Worm (Caenorhabditis elegans) whole organism, young adult: ENCODE results near the gene C52E4.12.

ENCODE experiments used
- B0336.3 ChIP-seq: fragments of 200-800 bp; sonication (Bioruptor generic); IDR thresholded peaks from 2 replicates; pipeline ENCODE4 v1.3.6; 2022; ENCODE audit warnings: missing genetic modification characterization, missing compliant biosample characterization
- F10E7.11 ChIP-seq: sonication (generic microtip); optimal IDR thresholded peaks from 2 replicates; lab custom pipeline; 2017; ENCODE audit warnings: mild to moderate bottlenecking, missing genetic modification characterization, moderate library complexity, missing compliant biosample characterization
- F22D6.2 ChIP-seq: sonication (generic microtip); optimal IDR thresholded peaks from 2 replicates; lab custom pipeline; 2016; ENCODE audit warnings: mild to moderate bottlenecking, missing genetic modification characterization, missing compliant biosample characterization
- F33H1.4 ChIP-seq: fragments of 200-800 bp; sonication (Bioruptor generic); IDR thresholded peaks from 2 replicates; pipeline ENCODE4 v1.3.6; 2022; ENCODE audit warnings: missing genetic modification reagents, missing genetic modification characterization, missing compliant biosample characterization
- F37B4.10 ChIP-seq: fragments of 200-800 bp; sonication (Bioruptor generic); IDR thresholded peaks from 2 replicates; pipeline ENCODE4 v1.3.6; 2022; ENCODE audit warnings: missing genetic modification characterization, missing compliant biosample characterization
- K12H6.12 ChIP-seq: fragments of 200-800 bp; sonication (Bioruptor generic); optimal IDR thresholded peaks from 2 replicates; lab custom pipeline; 2018; ENCODE audit warnings: mild to moderate bottlenecking, missing genetic modification characterization, missing compliant biosample characterization
- Y53G8AR.9 ChIP-seq: fragments of 200-800 bp; sonication (Bioruptor generic); conservative IDR thresholded peaks from 2 replicates; pipeline ENCODE4 v1.3.6; 2022; ENCODE audit warnings: missing genetic modification reagents, missing genetic modification characterization, missing compliant biosample characterization
- ama-1 ChIP-seq, 3 experiments: fragments of 150-350 bp in 1 of 3; sonication (generic microtip) in 2 of 3; optimal IDR thresholded peaks; 2 replicates each; lab custom pipeline; 2014 to 2018; ENCODE audit warnings: missing biosample characterization in 2 of 3, missing genetic modification characterization in 2 of 3, missing genetic modification reagents in 2 of 3
- attf-3 ChIP-seq: fragments of 200-800 bp; sonication (Bioruptor generic); conservative IDR thresholded peaks from 2 replicates; pipeline ENCODE4 v1.3.6; 2022; ENCODE audit warnings: missing genetic modification reagents, missing genetic modification characterization, missing compliant biosample characterization
- attf-5 ChIP-seq: fragments of 200-800 bp; sonication (Bioruptor generic); optimal IDR thresholded peaks from 2 replicates; lab custom pipeline; 2018; ENCODE audit warnings: mild to moderate bottlenecking, missing genetic modification characterization, missing compliant biosample characterization
- bed-1 ChIP-seq: fragments of 200-800 bp; sonication (Bioruptor generic); IDR thresholded peaks from 2 replicates; pipeline ENCODE4 v1.3.6; 2022; ENCODE audit warnings: missing genetic modification reagents, missing genetic modification characterization, missing compliant biosample characterization
- bed-2 ChIP-seq: fragments of 200-800 bp; sonication (Bioruptor generic); IDR thresholded peaks from 2 replicates; pipeline ENCODE4 v1.3.6; 2022; ENCODE audit warnings: missing genetic modification reagents, missing genetic modification characterization, missing compliant biosample characterization
- cebp-1 ChIP-seq, 2 experiments: fragments of 200-800 bp in 1 of 2; sonication (Bioruptor generic) in 1 of 2; sonication (generic microtip) in 1 of 2; IDR thresholded peaks in 1 of 2; optimal IDR thresholded peaks in 1 of 2; 2 replicates each; pipeline versions ENCODE4 v1.3.6 to Lab custom; 2017 to 2022; ENCODE audit warnings: missing compliant biosample characterization in 2 of 2, missing genetic modification characterization in 2 of 2, mild to moderate bottlenecking in 1 of 2, missing genetic modification reagents in 1 of 2, moderate library complexity in 1 of 2
- cebp-2 ChIP-seq: fragments of 200-800 bp; sonication (Bioruptor generic); IDR thresholded peaks from 2 replicates; pipeline ENCODE4 v1.3.6; 2022; ENCODE audit warnings: missing genetic modification characterization, missing compliant biosample characterization
- ceh-100 ChIP-seq: fragments of 200-800 bp; sonication (Bioruptor generic); IDR thresholded peaks from 2 replicates; pipeline ENCODE4 v1.3.6; 2022; ENCODE audit warnings: missing genetic modification reagents, missing genetic modification characterization, missing compliant biosample characterization
- ceh-79 ChIP-seq: sonication (generic microtip); optimal IDR thresholded peaks from 2 replicates; lab custom pipeline; 2017; ENCODE audit warnings: mild to moderate bottlenecking, missing genetic modification characterization, missing compliant biosample characterization
- dox-1 ChIP-seq: fragments of 200-800 bp; sonication (Bioruptor generic); IDR thresholded peaks from 2 replicates; pipeline ENCODE4 v1.3.6; 2022; ENCODE audit warnings: missing genetic modification reagents, missing genetic modification characterization, missing compliant biosample characterization
- efl-1 ChIP-seq: fragments of 150-350 bp; optimal IDR thresholded peaks from 2 replicates; lab custom pipeline; 2014; ENCODE audit warnings: missing biosample characterization, missing genetic modification reagents, missing genetic modification characterization
- egl-18 ChIP-seq: fragments of 200-800 bp; sonication (Bioruptor generic); IDR thresholded peaks from 2 replicates; pipeline ENCODE4 v1.3.6; 2022; ENCODE audit warnings: missing genetic modification reagents, missing genetic modification characterization, missing compliant biosample characterization
- egl-44 ChIP-seq: fragments of 200-800 bp; sonication (Bioruptor generic); IDR thresholded peaks from 2 replicates; pipeline ENCODE4 v1.3.6; 2022; ENCODE audit warnings: missing genetic modification reagents, missing genetic modification characterization, missing compliant biosample characterization
- egrh-3 ChIP-seq: fragments of 200-800 bp; sonication (Bioruptor generic); IDR thresholded peaks from 2 replicates; pipeline ENCODE4 v1.3.6; 2022; ENCODE audit warnings: missing genetic modification reagents, missing genetic modification characterization, missing compliant biosample characterization
- ekl-4 ChIP-seq: fragments of 200-800 bp; sonication (Bioruptor generic); IDR thresholded peaks from 2 replicates; pipeline ENCODE4 v1.3.6; 2022; ENCODE audit warnings: missing genetic modification reagents, missing genetic modification characterization, missing compliant biosample characterization
- hmg-1.2 ChIP-seq: fragments of 200-800 bp; sonication (Bioruptor generic); IDR thresholded peaks from 2 replicates; pipeline ENCODE4 v1.3.6; 2022; ENCODE audit warnings: missing genetic modification reagents, missing genetic modification characterization, missing compliant biosample characterization
- hmg-20 ChIP-seq: fragments of 200-800 bp; sonication (Bioruptor generic); IDR thresholded peaks from 2 replicates; pipeline ENCODE4 v1.3.6; 2022; ENCODE audit warnings: missing genetic modification reagents, missing genetic modification characterization, missing compliant biosample characterization
- hrde-1 ChIP-seq: sonication (generic microtip); optimal IDR thresholded peaks from 2 replicates; lab custom pipeline; 2016; ENCODE audit warnings: missing genetic modification characterization, mild to moderate bottlenecking, missing compliant biosample characterization, moderate library complexity, missing genotype, missing genetic modification reagents, borderline replicate concordance
- lag-1 ChIP-seq: fragments of 200-800 bp; sonication (Bioruptor generic); IDR thresholded peaks from 2 replicates; pipeline ENCODE4 v1.3.6; 2022; ENCODE audit warnings: missing genetic modification reagents, missing genetic modification characterization, missing compliant biosample characterization
- let-526 ChIP-seq: fragments of 200-800 bp; sonication (Bioruptor generic); IDR thresholded peaks from 2 replicates; pipeline ENCODE4 v1.3.6; 2022; ENCODE audit warnings: missing genetic modification reagents, missing genetic modification characterization, missing compliant biosample characterization
- lin-26 ChIP-seq: fragments of 200-800 bp; sonication (Bioruptor generic); IDR thresholded peaks from 2 replicates; pipeline ENCODE4 v1.3.6; 2022; ENCODE audit warnings: missing genetic modification reagents, missing genetic modification characterization, missing compliant biosample characterization
- lin-35 ChIP-seq, 3 experiments: fragments of 150-350 bp in 2 of 3; sonication (generic microtip) in 1 of 3; optimal IDR thresholded peaks; 2 replicates each; lab custom pipeline; 2014 to 2018; ENCODE audit warnings: missing biosample characterization in 3 of 3, missing genetic modification characterization in 3 of 3, missing genetic modification reagents in 3 of 3
- lin-54 ChIP-seq: fragments of 200-800 bp; sonication (Bioruptor generic); optimal IDR thresholded peaks from 2 replicates; lab custom pipeline; 2018; ENCODE audit warnings: mild to moderate bottlenecking, missing genetic modification characterization, missing compliant biosample characterization
- lir-1 ChIP-seq: fragments of 200-800 bp; sonication (Bioruptor generic); conservative IDR thresholded peaks from 2 replicates; pipeline ENCODE4 v1.3.6; 2022; ENCODE audit warnings: missing genetic modification reagents, missing genetic modification characterization, missing compliant biosample characterization
- lsy-27 ChIP-seq: sonication (generic microtip); optimal IDR thresholded peaks from 2 replicates; lab custom pipeline; 2017; ENCODE audit warnings: missing genetic modification characterization, mild to moderate bottlenecking, missing compliant biosample characterization, antibody characterized with exemption, missing genotype, borderline replicate concordance; ENCODE audit not compliant: insufficient read depth
- madf-10 ChIP-seq: sonication (generic microtip); optimal IDR thresholded peaks from 2 replicates; lab custom pipeline; 2016; ENCODE audit warnings: mild to moderate bottlenecking, missing genetic modification characterization, missing compliant biosample characterization
- madf-8 ChIP-seq: fragments of 200-800 bp; sonication (Bioruptor generic); conservative IDR thresholded peaks from 2 replicates; pipeline ENCODE4 v1.3.6; 2022; ENCODE audit warnings: missing genetic modification reagents, missing genetic modification characterization, missing compliant biosample characterization
- mxl-1 ChIP-seq: sonication (generic microtip); optimal IDR thresholded peaks from 2 replicates; lab custom pipeline; 2016; ENCODE audit warnings: missing genetic modification characterization, missing compliant biosample characterization
- nfya-2 ChIP-seq: fragments of 200-800 bp; sonication (Bioruptor generic); IDR thresholded peaks from 2 replicates; pipeline ENCODE4 v1.3.6; 2022; ENCODE audit warnings: missing genetic modification reagents, missing genetic modification characterization, missing compliant biosample characterization
- nhr-80 ChIP-seq: sonication (generic microtip); optimal IDR thresholded peaks from 2 replicates; lab custom pipeline; 2016; ENCODE audit warnings: missing genetic modification characterization, missing compliant biosample characterization
- rpc-1 ChIP-seq, 2 experiments: fragments of 150-350 bp in 1 of 2; sonication (generic microtip) in 1 of 2; optimal IDR thresholded peaks; 2 replicates each; lab custom pipeline; 2014 to 2018; ENCODE audit warnings: missing biosample characterization in 1 of 2, missing genetic modification characterization in 1 of 2, missing genetic modification reagents in 1 of 2, missing genotype in 1 of 2
- sdz-38 ChIP-seq: sonication (generic microtip); optimal IDR thresholded peaks from 2 replicates; lab custom pipeline; 2016; ENCODE audit warnings: missing genotype, missing genetic modification characterization, missing compliant biosample characterization
- snpc-1.1 ChIP-seq: sonication (generic microtip); optimal IDR thresholded peaks from 2 replicates; lab custom pipeline; 2017; ENCODE audit warnings: missing genetic modification characterization, mild to moderate bottlenecking, missing compliant biosample characterization, antibody characterized with exemption, moderate library complexity, missing genotype, missing genetic modification reagents; ENCODE audit not compliant: insufficient read depth
- tlf-1 ChIP-seq: fragments of 200-800 bp; sonication (Bioruptor generic); optimal IDR thresholded peaks from 2 replicates; lab custom pipeline; 2018; ENCODE audit warnings: mild to moderate bottlenecking, missing genetic modification characterization, missing compliant biosample characterization
- unc-62 ChIP-seq: fragments of 150-350 bp; optimal IDR thresholded peaks from 2 replicates; lab custom pipeline; 2014; ENCODE audit warnings: missing biosample characterization, missing genetic modification reagents, missing genetic modification characterization
- xnd-1 ChIP-seq: sonication (generic microtip); optimal IDR thresholded peaks from 2 replicates; lab custom pipeline; 2016; ENCODE audit warnings: missing genotype, missing genetic modification reagents, missing genetic modification characterization, missing compliant biosample characterization
- zfh-2 ChIP-seq: fragments of 200-800 bp; sonication (Bioruptor generic); conservative IDR thresholded peaks from 2 replicates; pipeline ENCODE4 v1.3.6; 2022; ENCODE audit warnings: missing genetic modification reagents, missing genetic modification characterization, missing compliant biosample characterization
- zim-3 ChIP-seq: sonication (generic microtip); optimal IDR thresholded peaks from 2 replicates; lab custom pipeline; 2017; ENCODE audit warnings: mild to moderate bottlenecking, missing genetic modification characterization, moderate library complexity, missing compliant biosample characterization
- ztf-18 ChIP-seq: sonication (generic microtip); optimal IDR thresholded peaks from 2 replicates; lab custom pipeline; 2016; ENCODE audit warnings: missing genotype, mild to moderate bottlenecking, missing genetic modification characterization, missing compliant biosample characterization
- ztf-22 ChIP-seq: fragments of 200-800 bp; sonication (Bioruptor generic); optimal IDR thresholded peaks from 2 replicates; lab custom pipeline; 2018; ENCODE audit warnings: mild to moderate bottlenecking, missing genetic modification characterization, moderate library complexity, missing compliant biosample characterization
- ztf-28 ChIP-seq: fragments of 200-800 bp; sonication (Bioruptor generic); IDR thresholded peaks from 2 replicates; pipeline ENCODE4 v1.3.6; 2022; ENCODE audit warnings: missing genetic modification reagents, missing genetic modification characterization, missing compliant biosample characterization

C52E4.12 gene

DNA sequence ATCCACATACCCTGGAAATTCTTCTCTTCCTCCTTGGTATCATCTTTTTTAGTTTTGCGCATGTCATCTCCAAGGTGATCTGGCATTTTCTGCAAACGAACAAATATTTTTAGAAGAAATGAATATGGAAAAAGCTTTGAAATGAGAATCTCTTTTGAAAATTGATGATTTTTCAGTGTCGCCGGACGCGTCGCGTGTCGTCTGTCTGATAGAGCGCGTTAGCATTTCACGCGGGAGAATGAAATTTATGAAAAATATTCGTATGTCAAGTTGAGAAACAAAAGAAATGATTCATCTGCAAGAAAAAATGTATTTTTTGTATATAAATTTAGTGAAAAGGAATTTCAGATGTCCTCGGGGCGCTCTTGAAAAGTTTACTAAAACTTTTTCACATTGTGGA, 13.7 kb upstream of the C52E4.12 start, which contains the start of gene rpt-1 (continued):
- TF ChIP-seq ekl-4 (GFP tag; lab: Robert Waterston, UW) (no peak), nfya-2 (no peak), egl-18 (no peak), zim-3 (tag; lab: Kevin White, UChicago) (no peak), ama-1 (optimal IDR thresholded peaks at IDR 0.05; lab: Kevin White, UChicago) (no peak), ama-1 (GFP tag; optimal IDR thresholded peaks at IDR 0.05; lab: Kevin White, UChicago) (no peak), B0336.3 (GFP tag; lab: Robert Waterston, UW) (no peak), hrde-1 (tag; lab: Kevin White, UChicago) (no peak), lsy-27 (tag; lab: Kevin White, UChicago) (no peak), egl-44 (no peak), madf-10 (tag; lab: Kevin White, UChicago) (no peak), lin-54 (GFP tag; lab: Kevin White, UChicago) (peak; percentile 68), hmg-20 (GFP tag; lab: Robert Waterston, UW) (no peak), ceh-100 (GFP tag; lab: Robert Waterston, UW) (peak; percentile 68), bed-1 (GFP tag; lab: Robert Waterston, UW) (no peak), ztf-22 (GFP tag; lab: Kevin White, UChicago) (no peak), lin-35 (GFP tag; optimal IDR thresholded peaks at IDR 0.05; lab: Kevin White, UChicago) (peak in 1 of 3 experiments; percentile 62), efl-1 (GFP tag; lab: Kevin White, UChicago) (peak; percentile 68), Y53G8AR.9 (no peak), mxl-1 (tag; lab: Kevin White, UChicago) (no peak), lin-26 (GFP tag; lab: Robert Waterston, UW) (no peak), cebp-1 (GFP tag; IDR thresholded peaks at IDR 0.05; lab: Robert Waterston, UW) (no peak), cebp-1 (tag; optimal IDR thresholded peaks at IDR 0.05; lab: Kevin White, UChicago) (peak; percentile 31), egrh-3 (GFP tag; lab: Robert Waterston, UW) (no peak), let-526 (GFP tag; lab: Robert Waterston, UW) (no peak), nhr-80 (tag; lab: Kevin White, UChicago) (peak; percentile 9), unc-62 (no peak), snpc-1.1 (peak; percentile 50), xnd-1 (no peak), bed-2 (GFP tag; lab: Robert Waterston, UW) (no peak), tlf-1 (GFP tag; lab: Kevin White, UChicago) (no peak), F37B4.10 (no peak), F22D6.2 (tag; lab: Kevin White, UChicago) (no peak), cebp-2 (GFP tag; lab: Robert Waterston, UW) (no peak), lir-1 (no peak), hmg-1.2 (GFP tag; lab: Robert Waterston, UW) (no peak), attf-5 (peak; percentile 66), rpc-1 (optimal IDR thresholded peaks at IDR 0.05; lab: Kevin White, UChicago) (no peak), rpc-1 (tag; optimal IDR thresholded peaks at IDR 0.05; lab: Kevin White, UChicago) (no peak), lag-1 (GFP tag; lab: Robert Waterston, UW) (no peak), ceh-79 (tag; lab: Kevin White, UChicago) (no peak), zfh-2 (GFP tag; lab: Robert Waterston, UW) (no peak), attf-3 (no peak), dox-1 (GFP tag; lab: Robert Waterston, UW) (no peak), madf-8 (GFP tag; lab: Robert Waterston, UW) (0 out of 2 replicates have a peak, but pooled peaks have one; percentile 10), F33H1.4 (GFP tag; lab: Robert Waterston, UW) (0 out of 2 replicates have a peak, but pooled peaks have one; percentile 19), K12H6.12 (no peak), ztf-28 (GFP tag; lab: Robert Waterston, UW) (no peak), sdz-38 (tag; lab: Kevin White, UChicago) (no peak), ztf-18 (no peak), F10E7.11 (tag; lab: Kevin White, UChicago) (no peak)
